Fruit fly (Drosophila melanogaster): ENCODE results near the gene CG15211.

The CG15211 gene

DNA sequence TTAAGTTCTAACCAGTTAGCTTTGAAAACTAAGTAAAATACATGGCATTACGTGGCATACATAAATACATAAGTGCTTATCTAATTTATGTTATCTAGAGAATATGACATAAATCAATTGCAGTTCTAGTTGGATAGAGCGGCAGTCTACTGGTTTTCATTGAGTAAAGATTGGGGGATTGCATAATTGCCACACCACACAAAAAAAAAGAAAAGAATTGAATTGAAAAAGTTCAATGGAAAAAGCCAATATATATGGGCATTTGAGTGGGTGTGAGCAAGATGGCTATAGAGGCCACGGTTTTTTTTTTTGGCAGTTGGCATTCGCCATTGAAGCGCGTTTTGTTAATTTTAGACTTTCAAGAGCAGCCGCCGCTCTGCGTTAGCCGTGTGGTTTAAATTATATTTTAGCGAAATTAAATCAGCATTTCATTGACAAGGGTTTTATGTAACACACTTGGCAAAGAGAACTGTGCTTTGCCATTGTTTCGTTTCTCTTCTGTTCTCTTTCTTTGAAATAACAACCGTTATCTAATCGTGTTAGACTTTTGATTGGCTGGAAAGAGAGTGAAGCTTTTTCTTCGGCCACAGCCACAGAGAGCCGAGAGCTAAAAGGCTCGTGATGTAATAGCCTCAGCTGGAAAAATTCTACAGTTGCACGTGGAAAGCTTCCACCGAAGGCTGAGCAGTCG lies 11.2 kb downstream of the CG15211 start:
- no peak for TF ChIP-seq CG17612 (GFP tag; IDR thresholded peaks at IDR 0.05)
- peak; percentile 92 for TF ChIP-seq CG3163 (GFP tag; optimal IDR thresholded peaks at IDR 0.05)
- no peak for TF ChIP-seq Ravus (GFP tag; IDR thresholded peaks at IDR 0.05)
- peak; percentile 83 for TF ChIP-seq Nf-YB (GFP tag; optimal IDR thresholded peaks at IDR 0.05)
- peak; percentile 87 for TF ChIP-seq CG10321 (GFP tag; IDR thresholded peaks at IDR 0.05)
- no peak for TF ChIP-seq Myb (GFP tag; optimal IDR thresholded peaks at IDR 0.05)
- no peak for TF ChIP-seq Hsf (GFP tag; optimal IDR thresholded peaks at IDR 0.05)
- peak; percentile 53 for TF ChIP-seq Med (GFP tag)
- peak; percentile 14; the same call in 1 of the 2 replicates for TF ChIP-seq Atf6 (GFP tag; IDR thresholded peaks at IDR 0.05)
- TF ChIP-seq hb (GFP tag; IDR thresholded peaks at IDR 0.05; ENCODE audit: partially characterized antibody): no peak
- no peak for TF ChIP-seq CG17361 (GFP tag; IDR thresholded peaks at IDR 0.05)
- peak; percentile 85 for TF ChIP-seq Nf-YC (tag; optimal IDR thresholded peaks at IDR 0.05)
- peak; percentile 18 for TF ChIP-seq Deaf1 (tag; optimal IDR thresholded peaks at IDR 0.05)
- peak; percentile 70 for TF ChIP-seq sqz (GFP tag; optimal IDR thresholded peaks at IDR 0.05)
- TF ChIP-seq chif (GFP tag; optimal IDR thresholded peaks at IDR 0.05): no peak
- TF ChIP-seq CG30403 (GFP tag; optimal IDR thresholded peaks at IDR 0.05): no peak
- peak; percentile 23 for TF ChIP-seq sd (tag; optimal IDR thresholded peaks at IDR 0.05)
- no peak for TF ChIP-seq CG34422 (GFP tag; IDR thresholded peaks at IDR 0.05)
- TF ChIP-seq YL-1 (GFP tag; optimal IDR thresholded peaks at IDR 0.05): peak; percentile 23
- TF ChIP-seq phol (tag; optimal IDR thresholded peaks at IDR 0.05): no peak
- peak in 1 of 2 experiments; percentile 96 for TF ChIP-seq Pdp1 (GFP tag; optimal IDR thresholded peaks at IDR 0.05)
- no peak for TF ChIP-seq CG11504 (tag; optimal IDR thresholded peaks at IDR 0.05)
- TF ChIP-seq chinmo (GFP tag; IDR thresholded peaks at IDR 0.05; ENCODE audit: partially characterized antibody): 0 out of 4 replicates have a peak, but pooled peaks have one; percentile 59
- TF ChIP-seq Oli (tag; optimal IDR thresholded peaks at IDR 0.05): no peak
- peak; percentile 57 to 71 for TF ChIP-seq Trl (optimal IDR thresholded peaks at IDR 0.05)
- no peak for TF ChIP-seq Trl (GFP tag; optimal IDR thresholded peaks at IDR 0.05)

DNA sequence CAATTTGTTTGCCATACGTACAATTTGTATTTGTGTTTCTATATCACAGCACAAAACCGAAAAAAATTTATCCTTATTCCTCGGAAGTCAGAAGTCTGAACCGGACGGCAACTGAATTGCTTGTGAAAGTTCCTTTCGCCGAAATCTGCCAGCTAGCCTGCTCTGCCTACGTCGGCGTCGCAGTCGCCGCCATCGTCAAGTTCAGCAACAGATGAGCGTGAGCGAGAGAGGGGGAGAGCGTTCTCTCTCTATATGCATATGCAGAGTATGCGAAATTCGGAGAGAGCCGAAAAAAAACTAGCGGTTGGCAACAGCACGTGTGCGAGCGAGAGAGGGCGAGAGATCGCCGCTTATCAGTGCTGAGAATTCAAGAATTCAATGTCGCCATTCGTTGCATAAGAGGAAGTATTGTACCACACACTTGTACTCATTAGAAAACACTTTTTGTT lies 12.0 kb downstream of the CG15211 start:
- TF ChIP-seq sd (tag; optimal IDR thresholded peaks at IDR 0.05) (peak; percentile 79), MESR4 (GFP tag; optimal IDR thresholded peaks at IDR 0.05) (no peak), GATAe (GFP tag; conservative IDR thresholded peaks at IDR 0.05) (no peak), CG1602 (GFP tag; optimal IDR thresholded peaks at IDR 0.05) (no peak), CG3065 (GFP tag; optimal IDR thresholded peaks at IDR 0.05) (no peak), unc-4 (GFP tag; IDR thresholded peaks at IDR 0.05; ENCODE audit: partially characterized antibody) (0 out of 2 replicates have a peak, but pooled peaks have one; percentile 17), row (GFP tag; IDR thresholded peaks at IDR 0.05) (peak; percentile 20; the same call in 2 of the 3 replicates), CG1832 (GFP tag; optimal IDR thresholded peaks at IDR 0.05) (peak; percentile 73), prd (optimal IDR thresholded peaks at IDR 0.05) (no peak), prd (GFP tag; IDR thresholded peaks at IDR 0.05) (peak; percentile 3; the same call in 1 of the 3 replicates), Sox100B (GFP tag; optimal IDR thresholded peaks at IDR 0.05) (no peak), pfk (GFP tag; optimal IDR thresholded peaks at IDR 0.05) (no peak), MTF-1 (GFP tag; optimal IDR thresholded peaks at IDR 0.05; ENCODE audit: borderline replicate concordance) (peak; percentile 0), CoRest (tag; optimal IDR thresholded peaks at IDR 0.05) (no peak), scrt (GFP tag; optimal IDR thresholded peaks at IDR 0.05) (peak; percentile 94), HmgZ (tag; optimal IDR thresholded peaks at IDR 0.05) (no peak), sens (GFP tag) (peak; percentile 0), kni (GFP tag; optimal IDR thresholded peaks at IDR 0.05) (no peak), wor (GFP tag; IDR thresholded peaks at IDR 0.05) (no peak), CG7928 (GFP tag; optimal IDR thresholded peaks at IDR 0.05) (no peak), CG2129 (GFP tag; IDR thresholded peaks at IDR 0.05; ENCODE audit: partially characterized antibody) (no peak), CG6765 (GFP tag; optimal IDR thresholded peaks at IDR 0.05) (no peak), knrl (GFP tag; IDR thresholded peaks at IDR 0.05; ENCODE audit: partially characterized antibody) (no peak), CG2199 (GFP tag; IDR thresholded peaks at IDR 0.05) (no peak), HLH4C (GFP tag; IDR thresholded peaks at IDR 0.05; ENCODE audit: partially characterized antibody) (no peak)
